Fruit fly (Drosophila melanogaster) whole organism, embryonic: ENCODE results near the gene Ir92a.
A peak's percentile ranks its signal among the peaks of the same experiment; 100 is the strongest.

Experiments used
- Asciz ChIP-seq: fragments of 200-800 bp; sonication (Bioruptor generic); optimal IDR thresholded peaks from 2 replicates; lab custom pipeline; 2017; ENCODE audit warnings: missing biosample characterization, mild to moderate bottlenecking, missing genetic modification characterization, missing genetic modification reagents
- Atf6 ChIP-seq: fragments of 200-800 bp; sonication (Bioruptor generic); IDR thresholded peaks from 2 replicates; pipeline ENCODE4 v1.3.6; 2022; ENCODE audit warnings: missing biosample characterization, missing genetic modification characterization
- CG10209 ChIP-seq: fragments of 200-800 bp; sonication (Bioruptor generic); optimal IDR thresholded peaks from 3 replicates; lab custom pipeline; 2017; ENCODE audit warnings: missing biosample characterization, mild to moderate bottlenecking, missing genetic modification characterization, missing genetic modification reagents
- CG10462 ChIP-seq: fragments of 200-800 bp; sonication (Bioruptor generic); optimal IDR thresholded peaks from 2 replicates; lab custom pipeline; 2016; ENCODE audit warnings: missing biosample characterization, missing genetic modification characterization
- CG10654 ChIP-seq: fragments of 200-800 bp; sonication (Bioruptor generic); optimal IDR thresholded peaks from 2 replicates; lab custom pipeline; 2016; ENCODE audit warnings: missing biosample characterization, missing genetic modification characterization
- CG10959 ChIP-seq: fragments of 200-800 bp; sonication (Bioruptor generic); IDR thresholded peaks from 2 replicates; pipeline ENCODE4 v1.3.6; 2022; ENCODE audit warnings: missing biosample characterization, missing genetic modification characterization
- CG12236 ChIP-seq: fragments of 200-800 bp; sonication (Bioruptor generic); optimal IDR thresholded peaks from 2 replicates; lab custom pipeline; 2016; ENCODE audit warnings: missing biosample characterization, missing genetic modification characterization
- CG13775 ChIP-seq: fragments of 200-800 bp; sonication (Bioruptor generic); optimal IDR thresholded peaks from 3 replicates; lab custom pipeline; 2017; ENCODE audit warnings: missing biosample characterization, mild to moderate bottlenecking, missing genetic modification characterization
- CG15011 ChIP-seq: fragments of 200-800 bp; sonication (Bioruptor generic); optimal IDR thresholded peaks from 3 replicates; lab custom pipeline; 2018; ENCODE audit warnings: missing biosample characterization, mild to moderate bottlenecking, missing genetic modification characterization
- CG1602 ChIP-seq: fragments of 200-800 bp; sonication (Bioruptor generic); optimal IDR thresholded peaks from 3 replicates; lab custom pipeline; 2016; ENCODE audit warnings: missing biosample characterization, missing genetic modification characterization
- CG17328 ChIP-seq: fragments of 200-800 bp; sonication (Bioruptor generic); IDR thresholded peaks from 2 replicates; pipeline ENCODE4 v1.3.6; 2022; ENCODE audit warnings: missing biosample characterization, missing genetic modification characterization
- CG18262 ChIP-seq: fragments of 200-800 bp; optimal IDR thresholded peaks from 3 replicates; lab custom pipeline; 2019; ENCODE audit warnings: missing biosample characterization, mild to moderate bottlenecking, missing genetic modification characterization, moderate library complexity
- CG2199 ChIP-seq: fragments of 200-800 bp; sonication (Bioruptor generic); IDR thresholded peaks from 3 replicates; pipeline ENCODE4 v1.3.6; 2022; ENCODE audit warnings: missing biosample characterization, missing genetic modification characterization
- CG34224 ChIP-seq: fragments of 200-800 bp; sonication (Bioruptor generic); IDR thresholded peaks from 3 replicates; pipeline ENCODE4 v1.3.6; 2022; ENCODE audit warnings: missing biosample characterization, missing genetic modification characterization; ENCODE audit not compliant: partially characterized antibody
- CG4424 ChIP-seq: fragments of 200-800 bp; sonication (Bioruptor generic); optimal IDR thresholded peaks from 3 replicates; lab custom pipeline; 2016; ENCODE audit warnings: missing biosample characterization, missing genetic modification characterization
- CG6791 ChIP-seq: fragments of 200-800 bp; sonication (Bioruptor generic); IDR thresholded peaks from 3 replicates; pipeline ENCODE4 v1.3.6; 2022; ENCODE audit warnings: missing biosample characterization, missing genetic modification characterization; ENCODE audit not compliant: partially characterized antibody
- CG6854 ChIP-seq: fragments of 200-800 bp; sonication (Bioruptor generic); optimal IDR thresholded peaks from 3 replicates; lab custom pipeline; 2017; ENCODE audit warnings: missing biosample characterization, mild to moderate bottlenecking, missing genetic modification characterization
- CG7839 ChIP-seq: fragments of 200-800 bp; sonication (Bioruptor generic); optimal IDR thresholded peaks from 3 replicates; lab custom pipeline; 2018; ENCODE audit warnings: missing biosample characterization, mild to moderate bottlenecking, missing genetic modification characterization, moderate library complexity
- CG8924 ChIP-seq: fragments of 200-800 bp; optimal IDR thresholded peaks from 3 replicates; lab custom pipeline; 2019; ENCODE audit warnings: missing biosample characterization, mild to moderate bottlenecking, missing genetic modification characterization, moderate library complexity
- Dad ChIP-seq: fragments of 200-800 bp; sonication (Bioruptor generic); optimal IDR thresholded peaks from 3 replicates; lab custom pipeline; 2016; ENCODE audit warnings: missing biosample characterization, missing genetic modification characterization
- Elba2 ChIP-seq: fragments of 200-800 bp; sonication (Bioruptor generic); optimal IDR thresholded peaks from 3 replicates; lab custom pipeline; 2016; ENCODE audit warnings: missing biosample characterization, missing genetic modification characterization
- Kr ChIP-seq: fragments of 200-800 bp; sonication (Bioruptor generic); optimal IDR thresholded peaks from 2 replicates; lab custom pipeline; 2017; ENCODE audit warnings: missing biosample characterization, mild to moderate bottlenecking, missing genetic modification characterization
- Lpt ChIP-seq: fragments of >200 bp; optimal IDR thresholded peaks from 2 replicates; lab custom pipeline; 2018; ENCODE audit warnings: missing biosample characterization, missing genetic modification characterization
- NK7.1 ChIP-seq: fragments of 200-800 bp; sonication (Bioruptor generic); optimal IDR thresholded peaks from 3 replicates; lab custom pipeline; 2016; ENCODE audit warnings: missing biosample characterization, missing genetic modification characterization
- Rx ChIP-seq: fragments of 200-800 bp; sonication (Bioruptor generic); IDR thresholded peaks from 2 replicates; pipeline ENCODE4 v1.3.6; 2022; ENCODE audit warnings: missing biosample characterization, missing genetic modification characterization
- ac ChIP-seq: fragments of 200-800 bp; sonication (Bioruptor generic); optimal IDR thresholded peaks from 3 replicates; lab custom pipeline; 2017; ENCODE audit warnings: missing biosample characterization, mild to moderate bottlenecking, missing genetic modification characterization
- ato ChIP-seq: fragments of 200-800 bp; sonication (Bioruptor generic); IDR thresholded peaks from 2 replicates; pipeline ENCODE4 v1.3.6; 2022; ENCODE audit warnings: missing biosample characterization, missing genetic modification characterization; ENCODE audit not compliant: partially characterized antibody
- corto ChIP-seq: fragments of 200-800 bp; sonication (Bioruptor generic); optimal IDR thresholded peaks from 2 replicates; lab custom pipeline; 2016; ENCODE audit warnings: missing biosample characterization, mild to moderate bottlenecking, missing genetic modification characterization, moderate library complexity
- emc ChIP-seq: fragments of 200-800 bp; sonication (Bioruptor generic); optimal IDR thresholded peaks from 2 replicates; lab custom pipeline; 2016; ENCODE audit warnings: missing biosample characterization, missing genetic modification characterization
- en ChIP-seq: fragments of 200-800 bp; sonication (Bioruptor generic); optimal IDR thresholded peaks from 2 replicates; lab custom pipeline; 2016; ENCODE audit warnings: missing biosample characterization, missing genetic modification characterization
- gcm2 ChIP-seq: fragments of 200-800 bp; sonication (Bioruptor generic); optimal IDR thresholded peaks from 2 replicates; lab custom pipeline; 2016; ENCODE audit warnings: missing biosample characterization, missing genetic modification characterization
- hb ChIP-seq: fragments of 200-800 bp; sonication (Bioruptor generic); IDR thresholded peaks from 3 replicates; pipeline ENCODE4 v1.3.6; 2022; ENCODE audit warnings: missing biosample characterization, missing genetic modification characterization; ENCODE audit not compliant: partially characterized antibody
- insv ChIP-seq, 2 experiments: fragments of 200-800 bp; sonication (Bioruptor generic); optimal IDR thresholded peaks; 3 replicates each; lab custom pipeline; 2016 to 2018; ENCODE audit warnings: missing biosample characterization in 2 of 2, missing genetic modification characterization in 2 of 2
- ken ChIP-seq: fragments of 200-800 bp; sonication (Bioruptor generic); IDR thresholded peaks from 3 replicates; pipeline ENCODE4 v1.3.6; 2022; ENCODE audit warnings: missing biosample characterization, missing genetic modification characterization
- lilli ChIP-seq: fragments of 200-800 bp; sonication (Bioruptor generic); optimal IDR thresholded peaks from 3 replicates; lab custom pipeline; 2016; ENCODE audit warnings: missing biosample characterization, missing genetic modification characterization
- p53 ChIP-seq: fragments of 200-800 bp; sonication (Bioruptor generic); optimal IDR thresholded peaks from 2 replicates; lab custom pipeline; 2016; ENCODE audit warnings: missing biosample characterization, missing genetic modification characterization
- pnt ChIP-seq: fragments of 200-800 bp; sonication (Bioruptor generic); optimal IDR thresholded peaks from 3 replicates; lab custom pipeline; 2016; ENCODE audit warnings: missing biosample characterization, missing genetic modification characterization
- prd ChIP-seq, 3 experiments: fragments of >200 bp in 2 of 3; fragments of 200-800 bp in 1 of 3; sonication (Bioruptor generic) in 1 of 3; optimal IDR thresholded peaks in 2 of 3; IDR thresholded peaks in 1 of 3; 2 replicates in 2 of 3; 3 replicates in 1 of 3; pipeline versions ENCODE4 v1.3.6 to Lab custom; 2017 to 2022; ENCODE audit warnings: missing biosample characterization in 1 of 3, missing genetic modification characterization in 1 of 3
- schlank ChIP-seq: fragments of 200-800 bp; sonication (Bioruptor generic); optimal IDR thresholded peaks from 2 replicates; lab custom pipeline; 2018; ENCODE audit warnings: missing biosample characterization, mild to moderate bottlenecking, missing genetic modification characterization
- scrt ChIP-seq: fragments of 200-800 bp; sonication (Bioruptor generic); optimal IDR thresholded peaks from 2 replicates; lab custom pipeline; 2018; ENCODE audit warnings: missing biosample characterization, mild to moderate bottlenecking, missing genetic modification characterization, moderate library complexity
- sima ChIP-seq: fragments of 200-800 bp; sonication (Bioruptor generic); optimal IDR thresholded peaks from 2 replicates; lab custom pipeline; 2016; ENCODE audit warnings: missing biosample characterization, missing genetic modification characterization
- sr ChIP-seq: fragments of 200-800 bp; sonication (Bioruptor generic); IDR thresholded peaks from 3 replicates; pipeline ENCODE4 v1.3.6; 2022; ENCODE audit warnings: missing biosample characterization, missing genetic modification characterization
- tin ChIP-seq: fragments of 200-800 bp; sonication (Bioruptor generic); optimal IDR thresholded peaks from 3 replicates; lab custom pipeline; 2016; ENCODE audit warnings: missing biosample characterization, missing genetic modification characterization
- tio ChIP-seq: fragments of 200-800 bp; sonication (Bioruptor generic); optimal IDR thresholded peaks from 2 replicates; lab custom pipeline; 2017; ENCODE audit warnings: missing biosample characterization, missing genetic modification characterization, inconsistent platforms
- toy ChIP-seq: fragments of 200-800 bp; sonication (Bioruptor generic); IDR thresholded peaks from 2 replicates; pipeline ENCODE4 v1.3.6; 2022; ENCODE audit warnings: missing biosample characterization, missing genetic modification characterization
- ttk ChIP-seq: fragments of 200-800 bp; sonication (Bioruptor generic); IDR thresholded peaks from 2 replicates; pipeline ENCODE4 v2.1.2; 2022; ENCODE audit warnings: missing biosample characterization, missing genetic modification characterization
- wek ChIP-seq: fragments of 200-800 bp; sonication (Bioruptor generic); optimal IDR thresholded peaks from 3 replicates; lab custom pipeline; 2018; ENCODE audit warnings: missing biosample characterization, mild to moderate bottlenecking, missing genetic modification characterization, moderate library complexity
- z ChIP-seq: fragments of 200-800 bp; sonication (Bioruptor generic); IDR thresholded peaks from 3 replicates; pipeline ENCODE4 v1.3.6; 2022; ENCODE audit warnings: missing biosample characterization, missing genetic modification characterization
- zfh1 ChIP-seq: fragments of 200-800 bp; sonication (Bioruptor generic); IDR thresholded peaks from 3 replicates; pipeline ENCODE4 v1.3.6; 2022; ENCODE audit warnings: missing biosample characterization, missing genetic modification characterization

The Ir92a gene

dm6 chr3R:20327572-20328483 is 10.9 kb upstream of the Ir92a start, which contains the start of the genes CG4360 and Sirt2 (continued):
- TF ChIP-seq CG2199 (GFP tag; lab: Robert Waterston, UW) (no peak), CG17328 (GFP tag; lab: Robert Waterston, UW) (no peak), Dad (GFP tag; lab: Kevin White, UChicago) (peak; percentile 21), zfh1 (GFP tag; lab: Robert Waterston, UW) (no peak), NK7.1 (GFP tag; lab: Kevin White, UChicago) (no peak), CG1602 (GFP tag; lab: Kevin White, UChicago) (peak; percentile 38), p53 (no peak), en (GFP tag; lab: Kevin White, UChicago) (no peak), tio (GFP tag; lab: Kevin White, UChicago) (no peak), prd (optimal IDR thresholded peaks at IDR 0.05; lab: Kevin White, UChicago) (no peak), prd (GFP tag; IDR thresholded peaks at IDR 0.05; lab: Robert Waterston, UW) (peak; percentile 26; the same call in 1 of the 3 replicates), CG12236 (GFP tag; lab: Kevin White, UChicago) (no peak), CG34224 (peak; percentile 46; the same call in 1 of the 3 replicates), hb (GFP tag; lab: Robert Waterston, UW) (peak; percentile 91), CG6854 (GFP tag; lab: Kevin White, UChicago) (no peak), Elba2 (GFP tag; lab: Kevin White, UChicago) (peak; percentile 50), insv (GFP tag; optimal IDR thresholded peaks at IDR 0.05; lab: Kevin White, UChicago) (no peak), wek (GFP tag; lab: Kevin White, UChicago) (peak; percentile 29), CG8924 (tag; lab: Kevin White, UChicago) (peak; percentile 22), CG15011 (GFP tag; lab: Kevin White, UChicago) (no peak), sr (GFP tag; lab: Robert Waterston, UW) (0 out of 3 replicates have a peak, but pooled peaks have one; percentile 30), CG6791 (GFP tag; lab: Robert Waterston, UW) (peak; percentile 93), scrt (GFP tag; lab: Kevin White, UChicago) (no peak), tin (GFP tag; lab: Kevin White, UChicago) (peak; percentile 26), CG7839 (tag; lab: Kevin White, UChicago) (peak; percentile 34), CG4424 (GFP tag; lab: Kevin White, UChicago) (peak; percentile 36), ttk (GFP tag; lab: Robert Waterston, UW) (no peak), z (no peak), sima (GFP tag; lab: Kevin White, UChicago) (no peak), CG18262 (peak; percentile 41), gcm2 (GFP tag; lab: Kevin White, UChicago) (no peak), Atf6 (GFP tag; lab: Robert Waterston, UW) (peak; percentile 46; the same call in 1 of the 2 replicates), lilli (GFP tag; lab: Kevin White, UChicago) (peak; percentile 63), toy (no peak), Lpt (no peak), CG10209 (GFP tag; lab: Kevin White, UChicago) (no peak), CG10462 (no peak), ken (GFP tag; lab: Robert Waterston, UW) (no peak), schlank (no peak), ac (no peak), CG10654 (GFP tag; lab: Kevin White, UChicago) (no peak), Kr (no peak), CG10959 (GFP tag; lab: Robert Waterston, UW) (no peak), pnt (GFP tag; lab: Kevin White, UChicago) (no peak), corto (GFP tag; lab: Kevin White, UChicago) (no peak), CG13775 (peak; percentile 31), emc (peak; percentile 26), Rx (no peak), ato (GFP tag; lab: Robert Waterston, UW) (peak; percentile 83), Asciz (no peak)
